Fruit fly (Drosophila melanogaster) whole organism, prepupa: ENCODE data around the gene stac.

Experiments used
- CG11294 ChIP-seq: fragments of 200-800 bp; sonication (Bioruptor generic); IDR thresholded peaks from 2 replicates; pipeline ENCODE4 v1.3.6; 2022; ENCODE audit warnings: missing biosample characterization, missing genetic modification characterization
- CG11902 ChIP-seq: fragments of 200-800 bp; sonication (Bioruptor generic); optimal IDR thresholded peaks from 3 replicates; lab custom pipeline; 2016; ENCODE audit warnings: missing biosample characterization, missing genetic modification characterization
- CG15336 ChIP-seq: fragments of 200-800 bp; sonication (Bioruptor generic); IDR thresholded peaks from 2 replicates; pipeline ENCODE4 v1.3.6; 2022; ENCODE audit warnings: missing biosample characterization, missing genetic modification characterization
- CG1621 ChIP-seq: fragments of 200-800 bp; sonication (Bioruptor generic); optimal IDR thresholded peaks from 3 replicates; lab custom pipeline; 2018; ENCODE audit warnings: missing biosample characterization, mild to moderate bottlenecking, missing genetic modification characterization
- CG16779 ChIP-seq: fragments of 200-800 bp; sonication (Bioruptor generic); optimal IDR thresholded peaks from 3 replicates; lab custom pipeline; 2017; ENCODE audit warnings: missing biosample characterization, mild to moderate bottlenecking, missing genetic modification characterization
- CG3032 ChIP-seq: fragments of 200-800 bp; optimal IDR thresholded peaks from 2 replicates; lab custom pipeline; 2019; ENCODE audit warnings: missing biosample characterization, mild to moderate bottlenecking, missing genetic modification characterization, moderate library complexity
- CG32006 ChIP-seq: fragments of 200-800 bp; sonication (Bioruptor generic); optimal IDR thresholded peaks from 3 replicates; lab custom pipeline; 2017; ENCODE audit warnings: missing biosample characterization, mild to moderate bottlenecking, missing genetic modification characterization
- CG34406 ChIP-seq: fragments of 200-800 bp; sonication (Bioruptor generic); optimal IDR thresholded peaks from 3 replicates; lab custom pipeline; 2016; ENCODE audit warnings: missing biosample characterization, missing genetic modification characterization
- CG6163 ChIP-seq: fragments of 200-800 bp; sonication (Bioruptor generic); IDR thresholded peaks from 3 replicates; pipeline ENCODE4 v1.3.6; 2022; ENCODE audit warnings: missing biosample characterization, missing genetic modification characterization
- CG6276 ChIP-seq: fragments of 200-800 bp; sonication (Bioruptor generic); optimal IDR thresholded peaks from 2 replicates; lab custom pipeline; 2017; ENCODE audit warnings: missing biosample characterization, mild to moderate bottlenecking, missing genetic modification characterization
- CG6792 ChIP-seq: fragments of 200-800 bp; sonication (Bioruptor generic); optimal IDR thresholded peaks from 3 replicates; lab custom pipeline; 2016; ENCODE audit warnings: missing biosample characterization, missing genetic modification characterization
- CG6808 ChIP-seq: fragments of 200-800 bp; sonication (Bioruptor generic); optimal IDR thresholded peaks from 3 replicates; lab custom pipeline; 2017; ENCODE audit warnings: missing biosample characterization, missing genetic modification characterization, mild to moderate bottlenecking, moderate library complexity, missing genetic modification reagents
- CG7368 ChIP-seq: fragments of 200-800 bp; sonication (Bioruptor generic); optimal IDR thresholded peaks from 3 replicates; lab custom pipeline; 2016; ENCODE audit warnings: missing biosample characterization, missing genetic modification characterization
- CG8119 ChIP-seq: fragments of 200-800 bp; sonication (Bioruptor generic); IDR thresholded peaks from 3 replicates; pipeline ENCODE4 v1.3.6; 2022; ENCODE audit warnings: missing biosample characterization, missing genetic modification characterization
- CG8319 ChIP-seq: fragments of 200-800 bp; sonication (Bioruptor generic); optimal IDR thresholded peaks from 3 replicates; lab custom pipeline; 2016; ENCODE audit warnings: missing biosample characterization, missing genetic modification characterization
- CG8632 ChIP-seq: fragments of 200-800 bp; sonication (Bioruptor generic); optimal IDR thresholded peaks from 3 replicates; lab custom pipeline; 2016; ENCODE audit warnings: missing biosample characterization, missing genetic modification characterization
- CG9139 ChIP-seq: fragments of 200-800 bp; sonication (Bioruptor generic); optimal IDR thresholded peaks from 3 replicates; lab custom pipeline; 2017; ENCODE audit warnings: missing biosample characterization, mild to moderate bottlenecking, missing genetic modification characterization
- Eip75B ChIP-seq: fragments of 200-800 bp; sonication (Bioruptor generic); optimal IDR thresholded peaks from 3 replicates; lab custom pipeline; 2016; ENCODE audit warnings: missing biosample characterization, missing genetic modification characterization
- Eip78C ChIP-seq: fragments of 200-800 bp; sonication (Bioruptor generic); peaks from one replicate; lab custom pipeline; 2016; ENCODE audit warnings: missing biosample characterization, missing genetic modification characterization
- Eip93F ChIP-seq: fragments of 200-800 bp; sonication (Bioruptor generic); optimal IDR thresholded peaks from 2 replicates; lab custom pipeline; 2016; ENCODE audit warnings: missing biosample characterization, mild to moderate bottlenecking, missing genetic modification characterization
- Ets21C ChIP-seq: fragments of 200-800 bp; sonication (Bioruptor generic); optimal IDR thresholded peaks from 3 replicates; lab custom pipeline; 2016; ENCODE audit warnings: missing biosample characterization, missing genetic modification characterization
- Gug ChIP-seq: fragments of 200-800 bp; sonication (Bioruptor generic); IDR thresholded peaks from 2 replicates; pipeline ENCODE4 v1.3.6; 2022; ENCODE audit warnings: missing biosample characterization, missing genetic modification characterization
- Hr38 ChIP-seq: sonication (Bioruptor generic); optimal IDR thresholded peaks from 2 replicates; lab custom pipeline; 2016; ENCODE audit warnings: missing biosample characterization, missing genetic modification characterization
- Hr39 ChIP-seq: fragments of 200-800 bp; sonication (Bioruptor generic); optimal IDR thresholded peaks from 2 replicates; lab custom pipeline; 2016; ENCODE audit warnings: missing biosample characterization, missing genetic modification characterization
- Hr4 ChIP-seq: fragments of 200-800 bp; sonication (Bioruptor generic); optimal IDR thresholded peaks from 3 replicates; lab custom pipeline; 2016; ENCODE audit warnings: missing biosample characterization, missing genetic modification characterization
- Lpt ChIP-seq: fragments of 200-800 bp; sonication (Bioruptor generic); optimal IDR thresholded peaks from 3 replicates; lab custom pipeline; 2016; ENCODE audit warnings: missing biosample characterization, missing genetic modification characterization
- Met ChIP-seq: fragments of 200-800 bp; sonication (Bioruptor generic); optimal IDR thresholded peaks from 3 replicates; lab custom pipeline; 2016; ENCODE audit warnings: missing biosample characterization, missing genetic modification characterization
- OdsH ChIP-seq: fragments of 200-800 bp; sonication (Bioruptor generic); optimal IDR thresholded peaks from 3 replicates; lab custom pipeline; 2016; ENCODE audit warnings: missing biosample characterization, missing genetic modification characterization
- Smox ChIP-seq: fragments of 200-800 bp; sonication (Bioruptor generic); optimal IDR thresholded peaks from 3 replicates; lab custom pipeline; 2016; ENCODE audit warnings: missing biosample characterization, missing genetic modification characterization
- Sox102F ChIP-seq: fragments of 200-800 bp; sonication (Bioruptor generic); optimal IDR thresholded peaks from 2 replicates; lab custom pipeline; 2016; ENCODE audit warnings: missing biosample characterization, mild to moderate bottlenecking, missing genetic modification characterization
- Sox14 ChIP-seq: fragments of 200-800 bp; sonication (Bioruptor generic); optimal IDR thresholded peaks from 3 replicates; lab custom pipeline; 2016; ENCODE audit warnings: missing biosample characterization, missing genetic modification characterization
- Sox15 ChIP-seq: fragments of 200-800 bp; sonication (Bioruptor generic); optimal IDR thresholded peaks from 3 replicates; lab custom pipeline; 2016; ENCODE audit warnings: missing biosample characterization, missing genetic modification characterization
- achi ChIP-seq: fragments of 200-800 bp; sonication (Bioruptor generic); optimal IDR thresholded peaks from 3 replicates; lab custom pipeline; 2016; ENCODE audit warnings: missing biosample characterization, missing genetic modification characterization
- acj6 ChIP-seq: fragments of 200-800 bp; sonication (Bioruptor generic); optimal IDR thresholded peaks from 3 replicates; lab custom pipeline; 2016; ENCODE audit warnings: missing biosample characterization, missing genetic modification characterization
- dac ChIP-seq: fragments of 200-800 bp; sonication (Bioruptor generic); optimal IDR thresholded peaks from 2 replicates; lab custom pipeline; 2017; ENCODE audit warnings: missing biosample characterization, mild to moderate bottlenecking, missing genetic modification characterization
- dsx ChIP-seq: fragments of 200-800 bp; optimal IDR thresholded peaks from 3 replicates; lab custom pipeline; 2019; ENCODE audit warnings: missing biosample characterization, mild to moderate bottlenecking, missing genetic modification characterization, moderate library complexity; ENCODE audit not compliant: poor library complexity, severe bottlenecking
- esn ChIP-seq: fragments of 200-800 bp; sonication (Bioruptor generic); optimal IDR thresholded peaks from 2 replicates; lab custom pipeline; 2016; ENCODE audit warnings: missing biosample characterization, mild to moderate bottlenecking, missing genetic modification characterization, moderate library complexity
- fd59A ChIP-seq: fragments of 200-800 bp; sonication (Bioruptor generic); optimal IDR thresholded peaks from 2 replicates; lab custom pipeline; 2017; ENCODE audit warnings: missing biosample characterization, mild to moderate bottlenecking, missing genetic modification characterization, missing genetic modification reagents
- fkh ChIP-seq: fragments of 200-800 bp; sonication (Bioruptor generic); optimal IDR thresholded peaks from 3 replicates; lab custom pipeline; 2017; ENCODE audit warnings: missing biosample characterization, mild to moderate bottlenecking, missing genetic modification characterization, moderate library complexity
- pdm3 ChIP-seq: fragments of 200-800 bp; sonication (Bioruptor generic); optimal IDR thresholded peaks from 3 replicates; lab custom pipeline; 2016; ENCODE audit warnings: missing biosample characterization, missing genetic modification characterization
- salr ChIP-seq, 2 experiments: fragments of 200-800 bp; sonication (Bioruptor generic); optimal IDR thresholded peaks; 3 replicates each; lab custom pipeline; 2016 to 2018; ENCODE audit warnings: missing biosample characterization in 2 of 2, missing genetic modification characterization in 2 of 2, mild to moderate bottlenecking in 1 of 2
- svp ChIP-seq: fragments of 200-800 bp; sonication (Bioruptor generic); peaks from one replicate; lab custom pipeline; 2016; ENCODE audit warnings: missing biosample characterization, missing genetic modification characterization
- topi ChIP-seq: fragments of 200-800 bp; sonication (Bioruptor generic); optimal IDR thresholded peaks from 3 replicates; lab custom pipeline; 2016; ENCODE audit warnings: missing biosample characterization, missing genetic modification characterization
- vri ChIP-seq: fragments of 200-800 bp; sonication (Bioruptor generic); optimal IDR thresholded peaks from 3 replicates; lab custom pipeline; 2016; ENCODE audit warnings: missing biosample characterization, mild to moderate bottlenecking, missing genetic modification characterization

stac gene

dm6 chr3R:25049742-25050517, 6.2 kb upstream of the stac start (continued):
- TF ChIP-seq CG9139 (GFP tag; lab: Kevin White, UChicago): no peak
- no peak for TF ChIP-seq Hr4
- no peak for TF ChIP-seq Hr38
- peak; percentile 42 for TF ChIP-seq CG1621 (tag; lab: Kevin White, UChicago)
- no peak for TF ChIP-seq CG34406 (GFP tag; lab: Kevin White, UChicago)
- TF ChIP-seq svp (GFP tag; lab: Kevin White, UChicago): no peak
- TF ChIP-seq CG8119 (GFP tag; lab: Robert Waterston, UW): no peak
- no peak for TF ChIP-seq CG8632 (GFP tag; lab: Kevin White, UChicago)
- no peak for TF ChIP-seq CG16779 (tag; lab: Kevin White, UChicago)
- TF ChIP-seq Ets21C (GFP tag; lab: Kevin White, UChicago): no peak
- no peak for TF ChIP-seq fd59A (GFP tag; lab: Kevin White, UChicago)
- no peak for TF ChIP-seq CG6792
- TF ChIP-seq dsx (GFP tag; lab: Kevin White, UChicago): peak; percentile 8
- TF ChIP-seq pdm3 (GFP tag; lab: Kevin White, UChicago): no peak
- no peak for TF ChIP-seq CG8319 (GFP tag; lab: Kevin White, UChicago)
- no peak for TF ChIP-seq CG15336
- peak; percentile 80 for TF ChIP-seq Eip93F (GFP tag; lab: Kevin White, UChicago)
- no peak for TF ChIP-seq CG11902
- no peak for TF ChIP-seq Gug
- TF ChIP-seq Eip75B (GFP tag; lab: Kevin White, UChicago): peak; percentile 16
- no peak for TF ChIP-seq OdsH
- peak; percentile 35 for TF ChIP-seq CG6276 (GFP tag; lab: Kevin White, UChicago)
- no peak for TF ChIP-seq Smox (GFP tag; lab: Kevin White, UChicago)
- TF ChIP-seq Lpt: peak; percentile 69
- TF ChIP-seq Sox102F (GFP tag; lab: Kevin White, UChicago): peak; percentile 37
- TF ChIP-seq CG3032 (tag; lab: Kevin White, UChicago): no peak
- peak; percentile 5 for TF ChIP-seq CG7368 (GFP tag; lab: Kevin White, UChicago)
- TF ChIP-seq CG6808 (GFP tag; lab: Kevin White, UChicago): no peak
- TF ChIP-seq dac (GFP tag; lab: Kevin White, UChicago): no peak
- no peak for TF ChIP-seq CG32006 (GFP tag; lab: Kevin White, UChicago)
- TF ChIP-seq Sox15 (GFP tag; lab: Kevin White, UChicago): no peak

- TF ChIP-seq fkh (GFP tag; lab: Kevin White, UChicago) (peak; percentile 0), esn (GFP tag; lab: Kevin White, UChicago) (no peak)
Observed at dm6 chr3R:25050649-25051048, 5.4 kb upstream of the stac start.

DNA sequence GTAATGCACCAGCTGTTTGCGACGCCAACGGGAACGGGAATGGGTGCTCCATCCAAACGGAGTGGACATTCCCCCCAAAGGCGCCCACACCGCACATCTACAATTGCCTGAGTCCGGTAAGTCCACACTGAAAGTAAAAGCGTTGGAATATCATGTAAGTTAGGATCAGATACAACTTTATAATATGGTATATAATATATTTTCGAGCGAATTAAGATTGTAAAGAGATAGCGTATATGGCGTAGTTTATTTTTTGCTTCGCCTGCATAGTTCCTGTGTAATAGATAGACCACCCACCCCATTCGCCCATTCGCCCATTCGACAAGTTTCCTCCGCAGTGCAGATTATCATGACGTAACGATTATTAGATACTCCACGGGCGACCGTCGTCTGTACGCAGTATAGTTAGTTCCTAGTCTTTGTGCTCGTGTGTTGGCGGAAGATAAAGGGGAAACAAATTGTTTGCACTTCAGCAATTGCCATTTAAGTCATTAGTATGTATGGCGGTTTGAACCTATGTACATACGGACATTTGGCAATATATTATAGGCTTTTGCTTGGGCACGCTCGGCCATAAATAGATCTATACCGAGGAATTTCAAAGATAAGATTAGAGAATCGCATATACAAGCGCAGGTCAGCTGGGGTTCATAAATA, 4.5 kb upstream of the stac start:
- TF ChIP-seq pdm3 (GFP tag; lab: Kevin White, UChicago): peak; percentile 52
- peak in 1 of 2 experiments; percentile 39 for TF ChIP-seq salr (GFP tag; optimal IDR thresholded peaks at IDR 0.05; lab: Kevin White, UChicago)
- peak; percentile 68 for TF ChIP-seq CG6276 (GFP tag; lab: Kevin White, UChicago)
- peak; percentile 81 for TF ChIP-seq Hr4
- TF ChIP-seq CG6163 (GFP tag; lab: Robert Waterston, UW): peak; percentile 68; the same call in 2 of the 3 replicates
- TF ChIP-seq CG15336: peak; percentile 86
- no peak for TF ChIP-seq Hr39
- peak; percentile 48 for TF ChIP-seq OdsH
- peak; percentile 17 for TF ChIP-seq acj6 (GFP tag; lab: Kevin White, UChicago)
- TF ChIP-seq vri: peak; percentile 66
- TF ChIP-seq Hr38: no peak
- TF ChIP-seq esn (GFP tag; lab: Kevin White, UChicago): no peak
- peak; percentile 4 for TF ChIP-seq dac (GFP tag; lab: Kevin White, UChicago)
- TF ChIP-seq CG11294 (GFP tag; lab: Robert Waterston, UW): peak; percentile 7; the same call in 1 of the 2 replicates
- no peak for TF ChIP-seq CG1621 (tag; lab: Kevin White, UChicago)
- no peak for TF ChIP-seq CG9139 (GFP tag; lab: Kevin White, UChicago)
- TF ChIP-seq Eip78C (GFP tag; lab: Kevin White, UChicago): peak; percentile 81
- no peak for TF ChIP-seq Gug
- TF ChIP-seq Met: no peak
- TF ChIP-seq CG32006 (GFP tag; lab: Kevin White, UChicago): no peak
- no peak for TF ChIP-seq topi (GFP tag; lab: Kevin White, UChicago)
- peak; percentile 78; the same call in 2 of the 3 replicates for TF ChIP-seq CG8119 (GFP tag; lab: Robert Waterston, UW)
- peak; percentile 30 for TF ChIP-seq achi (GFP tag; lab: Kevin White, UChicago)
- peak; percentile 25 for TF ChIP-seq CG16779 (tag; lab: Kevin White, UChicago)
- peak; percentile 64 for TF ChIP-seq Lpt
- TF ChIP-seq Smox (GFP tag; lab: Kevin White, UChicago): no peak
- TF ChIP-seq CG6792: no peak
- peak; percentile 31 for TF ChIP-seq Sox14 (GFP tag; lab: Kevin White, UChicago)
